Worm (Caenorhabditis elegans) whole organism, L4 larva: ENCODE data around the gene F46C5.1.

Source experiments
- D1046.2 ChIP-seq: fragments of 200-800 bp; sonication (Bioruptor generic); IDR thresholded peaks from 2 replicates; pipeline ENCODE4 v1.3.6; 2022; ENCODE audit warnings: missing genetic modification characterization, missing compliant biosample characterization
- aha-1 ChIP-seq: fragments of 150-350 bp; peaks from one replicate; lab custom pipeline; 2014; ENCODE audit warnings: missing biosample characterization, missing genetic modification characterization
- aly-2 ChIP-seq: sonication (generic microtip); optimal IDR thresholded peaks from 2 replicates; lab custom pipeline; 2018; ENCODE audit warnings: missing biosample characterization, missing genetic modification characterization
- ama-1 ChIP-seq: fragments of 150-350 bp; optimal IDR thresholded peaks from 2 replicates; lab custom pipeline; 2014; ENCODE audit warnings: inconsistent platforms, mixed read lengths
- ceh-44 ChIP-seq: fragments of 200-800 bp; sonication (Bioruptor generic); IDR thresholded peaks from 2 replicates; pipeline ENCODE4 v1.3.6; 2022; ENCODE audit warnings: missing genetic modification reagents, missing genetic modification characterization, missing compliant biosample characterization
- ces-1 ChIP-seq: fragments of 150-350 bp; sonication (generic microtip); optimal IDR thresholded peaks from 4 replicates; lab custom pipeline; 2014; ENCODE audit warnings: missing biosample characterization, missing genetic modification reagents, missing genetic modification characterization
- ctbp-1 ChIP-seq: fragments of 200-800 bp; sonication (Bioruptor generic); IDR thresholded peaks from 2 replicates; pipeline ENCODE4 v1.3.6; 2022; ENCODE audit warnings: missing genetic modification reagents, missing genetic modification characterization, missing compliant biosample characterization
- daf-16 ChIP-seq, 3 experiments: sonication (generic microtip); optimal IDR thresholded peaks; 2 replicates each; lab custom pipeline; 2016 to 2017; ENCODE audit warnings: missing genetic modification characterization in 3 of 3, missing genetic modification reagents in 3 of 3, mild to moderate bottlenecking in 2 of 3, missing compliant biosample characterization in 2 of 3, missing biosample characterization in 1 of 3, moderate library complexity in 1 of 3
- dmd-6 ChIP-seq: fragments of 200-800 bp; sonication (Bioruptor generic); IDR thresholded peaks from 2 replicates; pipeline ENCODE4 v1.3.6; 2022; ENCODE audit warnings: missing genetic modification reagents, missing genetic modification characterization, missing compliant biosample characterization
- dve-1 ChIP-seq: sonication (generic microtip); optimal IDR thresholded peaks from 2 replicates; lab custom pipeline; 2017; ENCODE audit warnings: antibody characterized with exemption, mild to moderate bottlenecking, missing genetic modification characterization, missing compliant biosample characterization; ENCODE audit not compliant: insufficient read depth
- hlh-30 ChIP-seq: sonication (generic microtip); optimal IDR thresholded peaks from 2 replicates; lab custom pipeline; 2017; ENCODE audit warnings: antibody characterized with exemption, mild to moderate bottlenecking, missing genetic modification characterization, missing compliant biosample characterization; ENCODE audit not compliant: insufficient read depth
- lin-39 ChIP-seq: fragments of 150-350 bp; optimal IDR thresholded peaks from 2 replicates; lab custom pipeline; 2014; ENCODE audit warnings: missing biosample characterization, missing genetic modification reagents, missing genetic modification characterization
- lir-3 ChIP-seq: sonication (generic microtip); optimal IDR thresholded peaks from 2 replicates; lab custom pipeline; 2016; ENCODE audit warnings: mild to moderate bottlenecking, missing genetic modification characterization, missing compliant biosample characterization
- lsy-2 ChIP-seq, 2 experiments: fragments of 150-350 bp in 1 of 2; sonication (generic microtip) in 1 of 2; optimal IDR thresholded peaks; 2 replicates each; lab custom pipeline; 2014 to 2017; ENCODE audit warnings: missing biosample characterization in 2 of 2, missing genetic modification characterization in 2 of 2
- mdt-29 ChIP-seq: fragments of 200-800 bp; sonication (Bioruptor generic); IDR thresholded peaks from 2 replicates; pipeline ENCODE4 v1.3.6; 2022; ENCODE audit warnings: missing genetic modification reagents, missing genetic modification characterization, missing compliant biosample characterization
- mep-1 ChIP-seq: fragments of 150-350 bp; sonication (generic microtip); optimal IDR thresholded peaks from 3 replicates; lab custom pipeline; 2014; ENCODE audit warnings: missing biosample characterization, missing genetic modification characterization
- mxl-3 ChIP-seq: fragments of 200-800 bp; sonication (Bioruptor generic); optimal IDR thresholded peaks from 2 replicates; lab custom pipeline; 2018; ENCODE audit warnings: mild to moderate bottlenecking, missing genetic modification characterization, missing compliant biosample characterization
- nhr-10 ChIP-seq: fragments of 150-350 bp; optimal IDR thresholded peaks from 2 replicates; lab custom pipeline; 2014; ENCODE audit warnings: missing biosample characterization, missing genetic modification characterization
- nhr-28 ChIP-seq: fragments of 150-350 bp; optimal IDR thresholded peaks from 2 replicates; lab custom pipeline; 2014; ENCODE audit warnings: missing biosample characterization, missing genetic modification characterization
- nhr-48 ChIP-seq: sonication (generic microtip); optimal IDR thresholded peaks from 2 replicates; lab custom pipeline; 2016; ENCODE audit warnings: mild to moderate bottlenecking, missing genetic modification characterization, missing compliant biosample characterization
- php-3 ChIP-seq: fragments of 200-800 bp; sonication (Bioruptor generic); IDR thresholded peaks from 2 replicates; pipeline ENCODE4 v1.3.6; 2022; ENCODE audit warnings: missing genetic modification reagents, missing genetic modification characterization, missing compliant biosample characterization
- pqm-1 ChIP-seq: sonication (generic microtip); optimal IDR thresholded peaks from 2 replicates; lab custom pipeline; 2017; ENCODE audit warnings: missing biosample characterization, missing genetic modification characterization
- rbr-2 ChIP-seq: sonication (generic microtip); optimal IDR thresholded peaks from 2 replicates; lab custom pipeline; 2016; ENCODE audit warnings: missing genotype, missing genetic modification characterization, missing compliant biosample characterization
- set-16 ChIP-seq: fragments of 200-800 bp; sonication (Bioruptor generic); IDR thresholded peaks from 2 replicates; pipeline ENCODE4 v1.3.6; 2022; ENCODE audit warnings: missing genetic modification reagents, missing genetic modification characterization, missing compliant biosample characterization
- spr-1 ChIP-seq: sonication (generic microtip); optimal IDR thresholded peaks from 2 replicates; lab custom pipeline; 2016; ENCODE audit warnings: mild to moderate bottlenecking, missing genetic modification characterization, missing compliant biosample characterization
- spr-3 ChIP-seq: fragments of 200-800 bp; sonication (Bioruptor generic); optimal IDR thresholded peaks from 2 replicates; lab custom pipeline; 2018; ENCODE audit warnings: mild to moderate bottlenecking, missing genetic modification characterization, missing compliant biosample characterization
- tag-97 ChIP-seq: fragments of 200-800 bp; sonication (Bioruptor generic); IDR thresholded peaks from 2 replicates; pipeline ENCODE4 v1.3.6; 2022; ENCODE audit warnings: missing genetic modification characterization, missing compliant biosample characterization
- unc-62 ChIP-seq, 3 experiments: fragments of 150-350 bp in 1 of 3; sonication (generic microtip); optimal IDR thresholded peaks in 2 of 3; peaks in 1 of 3; 1 replicate in 1 of 3; 2 replicates in 2 of 3; lab custom pipeline; 2014 to 2017; ENCODE audit warnings: missing biosample characterization in 3 of 3, missing genetic modification characterization in 3 of 3, missing genetic modification reagents in 3 of 3, missing genotype in 1 of 3
- zfp-3 ChIP-seq: fragments of 200-800 bp; sonication (Bioruptor generic); conservative IDR thresholded peaks from 2 replicates; pipeline ENCODE4 v1.3.6; 2022; ENCODE audit warnings: missing genetic modification reagents, missing genetic modification characterization, missing compliant biosample characterization
- zip-11 ChIP-seq: fragments of 200-800 bp; sonication (Bioruptor generic); IDR thresholded peaks from 2 replicates; pipeline ENCODE4 v1.3.6; 2022; ENCODE audit warnings: missing genetic modification characterization, missing compliant biosample characterization
- ztf-11 ChIP-seq: fragments of 150-350 bp; optimal IDR thresholded peaks from 2 replicates; lab custom pipeline; 2014; ENCODE audit warnings: missing biosample characterization, missing genetic modification characterization

Gene F46C5.1

DNA sequence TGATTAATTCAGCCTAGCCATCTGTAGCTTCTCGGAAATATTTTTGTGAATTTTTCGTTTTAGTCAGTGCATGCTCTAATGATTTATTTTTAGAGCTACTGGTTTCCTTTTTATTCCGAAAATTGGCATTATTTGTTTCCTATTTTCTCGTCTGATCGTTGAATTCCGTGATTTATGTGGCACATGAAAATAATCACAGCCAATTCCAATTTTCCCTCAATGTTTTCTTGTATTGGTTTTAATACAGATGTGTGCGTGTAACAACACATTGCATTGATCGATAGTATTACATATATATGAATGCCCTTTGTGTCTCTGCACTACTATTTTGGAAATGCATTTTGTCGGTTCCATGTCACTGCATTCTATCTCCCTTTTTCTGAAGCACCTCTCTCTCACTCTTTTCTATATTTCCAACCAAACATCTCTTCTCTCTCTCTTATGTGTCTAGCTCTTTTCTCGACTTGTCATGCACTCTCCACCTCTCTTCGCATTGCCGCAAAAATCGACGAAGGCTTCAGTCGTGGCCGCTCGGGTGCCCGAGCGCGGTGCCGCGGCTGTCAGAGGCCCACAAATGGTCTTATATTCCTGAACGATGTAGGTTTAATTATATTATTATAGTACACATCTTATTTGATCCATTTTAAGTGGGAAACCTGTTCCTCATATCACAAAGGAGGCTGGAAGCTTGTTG is 36.6 kb downstream of the F46C5.1 start (continued):
- no peak for TF ChIP-seq lir-3 (tag; lab: Kevin White, UChicago)
- peak; percentile 95 for TF ChIP-seq aha-1 (tag; lab: Kevin White, UChicago)
- peak; percentile 59; the same call in 1 of the 2 replicates for TF ChIP-seq ctbp-1 (GFP tag; lab: Robert Waterston, UW)
- no peak for TF ChIP-seq spr-3
- TF ChIP-seq dve-1 (tag; lab: Kevin White, UChicago): peak; percentile 57
- TF ChIP-seq mxl-3 (GFP tag; lab: Kevin White, UChicago): no peak
- peak; percentile 61 for TF ChIP-seq set-16 (GFP tag; lab: Robert Waterston, UW)
- peak; percentile 30 for TF ChIP-seq hlh-30
- no peak for TF ChIP-seq D1046.2 (GFP tag; lab: Robert Waterston, UW)
- peak in 1 of 2 experiments; percentile 41 for TF ChIP-seq lsy-2 (tag; optimal IDR thresholded peaks at IDR 0.05; lab: Kevin White, UChicago)
- no peak for TF ChIP-seq ceh-44 (GFP tag; lab: Robert Waterston, UW)
- TF ChIP-seq unc-62 (GFP tag; optimal IDR thresholded peaks at IDR 0.05 in 1 of 2; lab: Kevin White, UChicago): peak in 1 of 2 experiments; percentile 85
- no peak for TF ChIP-seq unc-62 (tag; optimal IDR thresholded peaks at IDR 0.05; lab: Kevin White, UChicago)
- TF ChIP-seq rbr-2: peak; percentile 47
- TF ChIP-seq php-3: no peak
- TF ChIP-seq aly-2 (tag; lab: Kevin White, UChicago): no peak

DNA sequence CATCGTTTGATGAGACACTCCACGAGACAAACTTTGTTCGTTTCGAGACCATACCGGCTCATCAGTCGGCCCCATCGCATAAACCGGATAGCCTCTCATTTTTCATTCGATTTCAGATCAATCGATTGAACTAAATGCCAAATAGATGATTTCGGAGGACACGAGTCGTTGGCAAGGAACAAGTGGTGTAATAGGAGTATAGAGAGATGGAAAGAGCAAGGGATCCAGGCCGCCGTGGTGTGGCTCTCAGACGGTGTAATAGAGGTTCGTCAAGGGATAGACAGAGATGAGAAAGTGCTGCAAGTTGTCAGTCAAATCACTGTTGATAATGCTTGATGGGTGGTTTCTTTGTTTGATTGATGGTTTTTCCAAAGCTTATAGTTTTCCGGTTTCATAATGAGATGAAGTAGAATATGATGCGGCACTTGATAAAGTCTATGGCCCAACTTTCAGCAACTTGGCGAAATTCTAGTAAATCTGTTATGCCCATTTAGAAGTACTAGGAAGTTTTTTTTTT is 37.5 kb downstream of the F46C5.1 start, which contains the start of gene sgn-1:
TSS of gene sgn-1 (minus strand) at position 220 of the 517 bp plus-strand sequence.
- TF ChIP-seq lin-39 (tag; lab: Kevin White, UChicago): no peak
- peak; percentile 6 for TF ChIP-seq mxl-3 (GFP tag; lab: Kevin White, UChicago)
- TF ChIP-seq unc-62 (GFP tag; optimal IDR thresholded peaks at IDR 0.05 in 1 of 2; lab: Kevin White, UChicago): peak in 1 of 2 experiments; percentile 40
- no peak for TF ChIP-seq unc-62 (tag; optimal IDR thresholded peaks at IDR 0.05; lab: Kevin White, UChicago)

ce11 chrII:8776504-8776903 is 44.5 kb downstream of the F46C5.1 start:
- no peak for TF ChIP-seq lin-39 (tag; lab: Kevin White, UChicago)
- TF ChIP-seq unc-62 (GFP tag; optimal IDR thresholded peaks at IDR 0.05 in 1 of 2; lab: Kevin White, UChicago): peak in 1 of 2 experiments; percentile 93
- TF ChIP-seq unc-62 (tag; optimal IDR thresholded peaks at IDR 0.05; lab: Kevin White, UChicago): no peak

ce11 chrII:8770675-8771074 is 50.3 kb downstream of the F46C5.1 start, which contains the start of gene let-19:
Gene let-19, plus strand, starts transcription at chrII:8770975.
- no peak for TF ChIP-seq dmd-6
- TF ChIP-seq nhr-28 (tag; lab: Kevin White, UChicago): no peak
- no peak for TF ChIP-seq spr-3
- TF ChIP-seq nhr-10 (tag; lab: Kevin White, UChicago): no peak
- TF ChIP-seq spr-1: no peak
- no peak for TF ChIP-seq pqm-1 (tag; lab: Kevin White, UChicago)
- no peak for TF ChIP-seq ces-1 (GFP tag; lab: Kevin White, UChicago)
- no peak for TF ChIP-seq mep-1 (tag; lab: Kevin White, UChicago)
- no peak for TF ChIP-seq aha-1 (tag; lab: Kevin White, UChicago)
- no peak for TF ChIP-seq mdt-29 (GFP tag; lab: Robert Waterston, UW)
- TF ChIP-seq mxl-3 (GFP tag; lab: Kevin White, UChicago): no peak
- no peak for TF ChIP-seq ama-1 (lab: Kevin White, UChicago)
- TF ChIP-seq nhr-48: no peak
- no peak for TF ChIP-seq ceh-44 (GFP tag; lab: Robert Waterston, UW)
- TF ChIP-seq zip-11 (GFP tag; lab: Robert Waterston, UW): no peak
- TF ChIP-seq tag-97 (GFP tag; lab: Robert Waterston, UW): no peak
- TF ChIP-seq zfp-3: no peak
- no peak for TF ChIP-seq daf-16 (GFP tag; optimal IDR thresholded peaks at IDR 0.05; lab: Kevin White, UChicago)
- no peak for TF ChIP-seq daf-16 (tag; optimal IDR thresholded peaks at IDR 0.05; lab: Kevin White, UChicago)
- TF ChIP-seq ztf-11: no peak
